Fruit fly (Drosophila melanogaster) whole organism, embryonic: ENCODE results near the gene CG2889.
A peak's percentile ranks its signal among the peaks of the same experiment; 100 is the strongest.

Experiments used
- ATbp ChIP-seq: fragments of 200-800 bp; sonication (Bioruptor generic); optimal IDR thresholded peaks from 2 replicates; lab custom pipeline; 2017; ENCODE audit warnings: missing biosample characterization, mild to moderate bottlenecking, missing genetic modification characterization, missing genetic modification reagents
- Blimp-1 ChIP-seq: fragments of 200-800 bp; sonication (Bioruptor generic); optimal IDR thresholded peaks from 3 replicates; lab custom pipeline; 2018; ENCODE audit warnings: missing biosample characterization, missing genetic modification characterization, mild to moderate bottlenecking, moderate library complexity, missing genetic modification reagents
- CG10462 ChIP-seq: fragments of 200-800 bp; sonication (Bioruptor generic); optimal IDR thresholded peaks from 2 replicates; lab custom pipeline; 2016; ENCODE audit warnings: missing biosample characterization, missing genetic modification characterization
- CG12299 ChIP-seq: fragments of 200-800 bp; sonication (Bioruptor generic); optimal IDR thresholded peaks from 2 replicates; lab custom pipeline; 2018; ENCODE audit warnings: missing biosample characterization, mild to moderate bottlenecking, missing genetic modification characterization
- CG17361 ChIP-seq: fragments of 200-800 bp; sonication (Bioruptor generic); IDR thresholded peaks from 3 replicates; pipeline ENCODE4 v1.3.6; 2022; ENCODE audit warnings: missing biosample characterization, missing genetic modification characterization
- CG18764 ChIP-seq: fragments of 200-800 bp; sonication (Bioruptor generic); optimal IDR thresholded peaks from 3 replicates; lab custom pipeline; 2016; ENCODE audit warnings: missing biosample characterization, missing genetic modification characterization
- CG2678 ChIP-seq: fragments of 200-800 bp; sonication (Bioruptor generic); optimal IDR thresholded peaks from 3 replicates; lab custom pipeline; 2019; ENCODE audit warnings: missing biosample characterization, mild to moderate bottlenecking, missing genetic modification characterization, moderate library complexity
- CG33557 ChIP-seq: fragments of 200-800 bp; sonication (Bioruptor generic); optimal IDR thresholded peaks from 2 replicates; lab custom pipeline; 2019; ENCODE audit warnings: missing biosample characterization, mild to moderate bottlenecking, missing genetic modification characterization, moderate library complexity
- CG6175 ChIP-seq: fragments of 200-800 bp; sonication (Bioruptor generic); IDR thresholded peaks from 3 replicates; pipeline ENCODE4 v1.3.6; 2022; ENCODE audit warnings: missing biosample characterization, missing genetic modification characterization
- CG6272 ChIP-seq: fragments of 200-800 bp; sonication (Bioruptor generic); IDR thresholded peaks from 2 replicates; pipeline ENCODE4 v1.3.6; 2022; ENCODE audit warnings: missing biosample characterization, missing genetic modification characterization
- CG8359 ChIP-seq: fragments of 200-800 bp; sonication (Bioruptor generic); optimal IDR thresholded peaks from 2 replicates; lab custom pipeline; 2017; ENCODE audit warnings: missing biosample characterization, mild to moderate bottlenecking, missing genetic modification characterization, borderline replicate concordance
- Dip3 ChIP-seq: fragments of 200-800 bp; sonication (Bioruptor generic); optimal IDR thresholded peaks from 3 replicates; lab custom pipeline; 2016; ENCODE audit warnings: missing biosample characterization, missing genetic modification characterization
- Fer3 ChIP-seq: fragments of 200-800 bp; sonication (Bioruptor generic); optimal IDR thresholded peaks from 2 replicates; lab custom pipeline; 2018; ENCODE audit warnings: missing biosample characterization, mild to moderate bottlenecking, missing genetic modification characterization, moderate library complexity
- H15 ChIP-seq: fragments of 200-800 bp; sonication (Bioruptor generic); IDR thresholded peaks from 3 replicates; pipeline ENCODE4 v1.3.6; 2022; ENCODE audit warnings: missing biosample characterization, missing genetic modification characterization
- HLH4C ChIP-seq: fragments of 200-800 bp; sonication (Bioruptor generic); IDR thresholded peaks from 3 replicates; pipeline ENCODE4 v1.3.6; 2022; ENCODE audit warnings: missing biosample characterization, missing genetic modification characterization; ENCODE audit not compliant: partially characterized antibody
- Hmr ChIP-seq: fragments of 200-800 bp; sonication (Bioruptor generic); optimal IDR thresholded peaks from 3 replicates; lab custom pipeline; 2017; ENCODE audit warnings: mild to moderate bottlenecking, missing biosample characterization, missing genetic modification reagents, missing genetic modification characterization
- Hmx ChIP-seq: fragments of 200-800 bp; sonication (Bioruptor generic); optimal IDR thresholded peaks from 2 replicates; lab custom pipeline; 2016; ENCODE audit warnings: missing biosample characterization, missing genetic modification characterization
- Hr51 ChIP-seq, 2 experiments: fragments of 200-800 bp; sonication (Bioruptor generic); optimal IDR thresholded peaks; 2 replicates in 1 of 2; 3 replicates in 1 of 2; lab custom pipeline; 2016 to 2018; ENCODE audit warnings: missing biosample characterization in 2 of 2, missing genetic modification characterization in 2 of 2, mild to moderate bottlenecking in 1 of 2, moderate library complexity in 1 of 2
- Lim3 ChIP-seq: fragments of 200-800 bp; sonication (Bioruptor generic); IDR thresholded peaks from 2 replicates; pipeline ENCODE4 v1.3.6; 2022; ENCODE audit warnings: missing biosample characterization, missing genetic modification characterization
- NK7.1 ChIP-seq: fragments of 200-800 bp; sonication (Bioruptor generic); optimal IDR thresholded peaks from 3 replicates; lab custom pipeline; 2016; ENCODE audit warnings: missing biosample characterization, missing genetic modification characterization
- Oli ChIP-seq: fragments of 200-800 bp; sonication (Bioruptor generic); optimal IDR thresholded peaks from 2 replicates; lab custom pipeline; 2018; ENCODE audit warnings: missing biosample characterization, mild to moderate bottlenecking, missing genetic modification characterization, moderate library complexity
- Opbp ChIP-seq: fragments of 200-800 bp; sonication (Bioruptor generic); IDR thresholded peaks from 3 replicates; pipeline ENCODE4 v1.3.6; 2022; ENCODE audit warnings: missing biosample characterization, missing genetic modification characterization; ENCODE audit not compliant: partially characterized antibody
- Scr ChIP-seq: fragments of 200-800 bp; sonication (Bioruptor generic); IDR thresholded peaks from 2 replicates; pipeline ENCODE4 v1.3.6; 2022; ENCODE audit warnings: missing biosample characterization, missing genetic modification characterization; ENCODE audit not compliant: partially characterized antibody
- Sox100B ChIP-seq: fragments of 200-800 bp; sonication (Bioruptor generic); optimal IDR thresholded peaks from 3 replicates; lab custom pipeline; 2018; ENCODE audit warnings: missing biosample characterization, mild to moderate bottlenecking, missing genetic modification characterization
- Tbp ChIP-seq: fragments of >200 bp; optimal IDR thresholded peaks from 2 replicates; lab custom pipeline; 2018; ENCODE audit warnings: missing biosample characterization, missing genetic modification characterization
- Usf ChIP-seq: fragments of 200-800 bp; sonication (Bioruptor generic); optimal IDR thresholded peaks from 2 replicates; lab custom pipeline; 2017; ENCODE audit warnings: missing genotype, missing biosample characterization, missing genetic modification characterization
- cad ChIP-seq: fragments of >200 bp; optimal IDR thresholded peaks from 2 replicates; lab custom pipeline; 2017; ENCODE audit warnings: missing biosample characterization, missing genetic modification characterization
- caup ChIP-seq: fragments of 200-800 bp; sonication (Bioruptor generic); optimal IDR thresholded peaks from 3 replicates; lab custom pipeline; 2017; ENCODE audit warnings: missing biosample characterization, mild to moderate bottlenecking, missing genetic modification characterization, moderate library complexity; ENCODE audit not compliant: severe bottlenecking
- chm ChIP-seq: fragments of 200-800 bp; sonication (Bioruptor generic); IDR thresholded peaks from 2 replicates; pipeline ENCODE4 v1.3.6; 2022; ENCODE audit warnings: missing biosample characterization, missing genetic modification characterization
- dpn ChIP-seq, 2 experiments: fragments of 200-800 bp; sonication (Bioruptor generic); optimal IDR thresholded peaks; 3 replicates each; lab custom pipeline; 2016; ENCODE audit warnings: missing biosample characterization in 2 of 2, missing genetic modification characterization in 2 of 2
- ftz-f1 ChIP-seq: fragments of 200-800 bp; sonication (Bioruptor generic); optimal IDR thresholded peaks from 2 replicates; lab custom pipeline; 2016; ENCODE audit warnings: missing biosample characterization, missing genetic modification characterization
- hbn ChIP-seq: fragments of 200-800 bp; sonication (Bioruptor generic); IDR thresholded peaks from 2 replicates; pipeline ENCODE4 v1.3.6; 2022; ENCODE audit warnings: missing biosample characterization, missing genetic modification characterization; ENCODE audit not compliant: partially characterized antibody
- kay ChIP-seq: fragments of 200-800 bp; sonication (Bioruptor generic); optimal IDR thresholded peaks from 2 replicates; lab custom pipeline; 2016; ENCODE audit warnings: missing biosample characterization, missing genetic modification characterization
- knrl ChIP-seq: fragments of 200-800 bp; sonication (Bioruptor generic); IDR thresholded peaks from 3 replicates; pipeline ENCODE4 v1.3.6; 2022; ENCODE audit warnings: missing biosample characterization, missing genetic modification characterization; ENCODE audit not compliant: partially characterized antibody
- luna ChIP-seq: fragments of 200-800 bp; sonication (Bioruptor generic); optimal IDR thresholded peaks from 2 replicates; lab custom pipeline; 2016; ENCODE audit warnings: missing biosample characterization, missing genetic modification characterization
- mirr ChIP-seq: fragments of 200-800 bp; sonication (Bioruptor generic); optimal IDR thresholded peaks from 3 replicates; lab custom pipeline; 2018; ENCODE audit warnings: missing biosample characterization, mild to moderate bottlenecking, missing genetic modification characterization
- nau ChIP-seq: fragments of 200-800 bp; sonication (Bioruptor generic); optimal IDR thresholded peaks from 3 replicates; lab custom pipeline; 2017; ENCODE audit warnings: missing biosample characterization, mild to moderate bottlenecking, missing genetic modification characterization, missing genetic modification reagents
- pfk ChIP-seq: fragments of 200-800 bp; sonication (Bioruptor generic); optimal IDR thresholded peaks from 2 replicates; lab custom pipeline; 2018; ENCODE audit warnings: missing biosample characterization, mild to moderate bottlenecking, missing genetic modification characterization, moderate library complexity
- pita ChIP-seq: fragments of 200-800 bp; sonication (Bioruptor generic); optimal IDR thresholded peaks from 2 replicates; lab custom pipeline; 2017; ENCODE audit warnings: missing biosample characterization, mild to moderate bottlenecking, missing genetic modification characterization
- row ChIP-seq: fragments of 200-800 bp; sonication (Bioruptor generic); IDR thresholded peaks from 3 replicates; pipeline ENCODE4 v1.3.6; 2022; ENCODE audit warnings: missing biosample characterization, missing genetic modification characterization
- scrt ChIP-seq: fragments of 200-800 bp; sonication (Bioruptor generic); optimal IDR thresholded peaks from 2 replicates; lab custom pipeline; 2018; ENCODE audit warnings: missing biosample characterization, mild to moderate bottlenecking, missing genetic modification characterization, moderate library complexity
- tgo ChIP-seq: fragments of 200-800 bp; sonication (Bioruptor generic); IDR thresholded peaks from 3 replicates; pipeline ENCODE4 v1.3.6; 2022; ENCODE audit warnings: missing biosample characterization, missing genetic modification characterization
- tll ChIP-seq, 2 experiments: fragments of 200-800 bp in 1 of 2; fragments of >200 bp in 1 of 2; sonication (Bioruptor generic) in 1 of 2; optimal IDR thresholded peaks; 2 replicates each; lab custom pipeline; 2017 to 2019; ENCODE audit warnings: missing biosample characterization in 2 of 2, missing genetic modification characterization in 2 of 2, mild to moderate bottlenecking in 1 of 2, moderate library complexity in 1 of 2
- tna ChIP-seq: fragments of 200-800 bp; sonication (Bioruptor generic); IDR thresholded peaks from 2 replicates; pipeline ENCODE4 v1.3.6; 2022; ENCODE audit warnings: missing biosample characterization, missing genetic modification characterization; ENCODE audit not compliant: partially characterized antibody
- tx ChIP-seq: fragments of 200-800 bp; sonication (Bioruptor generic); optimal IDR thresholded peaks from 2 replicates; lab custom pipeline; 2016; ENCODE audit warnings: missing biosample characterization, missing genetic modification characterization
- unc-4 ChIP-seq: fragments of 200-800 bp; sonication (Bioruptor generic); IDR thresholded peaks from 2 replicates; pipeline ENCODE4 v1.3.6; 2022; ENCODE audit warnings: missing biosample characterization, missing genetic modification characterization; ENCODE audit not compliant: partially characterized antibody
- zen ChIP-seq: fragments of 200-800 bp; sonication (Bioruptor generic); optimal IDR thresholded peaks from 3 replicates; lab custom pipeline; 2018; ENCODE audit warnings: missing biosample characterization, mild to moderate bottlenecking, missing genetic modification characterization, moderate library complexity
- zfh2 ChIP-seq: fragments of 200-800 bp; sonication (Bioruptor generic); optimal IDR thresholded peaks from 2 replicates; lab custom pipeline; 2016; ENCODE audit warnings: missing biosample characterization, missing genetic modification characterization

The CG2889 gene

DNA sequence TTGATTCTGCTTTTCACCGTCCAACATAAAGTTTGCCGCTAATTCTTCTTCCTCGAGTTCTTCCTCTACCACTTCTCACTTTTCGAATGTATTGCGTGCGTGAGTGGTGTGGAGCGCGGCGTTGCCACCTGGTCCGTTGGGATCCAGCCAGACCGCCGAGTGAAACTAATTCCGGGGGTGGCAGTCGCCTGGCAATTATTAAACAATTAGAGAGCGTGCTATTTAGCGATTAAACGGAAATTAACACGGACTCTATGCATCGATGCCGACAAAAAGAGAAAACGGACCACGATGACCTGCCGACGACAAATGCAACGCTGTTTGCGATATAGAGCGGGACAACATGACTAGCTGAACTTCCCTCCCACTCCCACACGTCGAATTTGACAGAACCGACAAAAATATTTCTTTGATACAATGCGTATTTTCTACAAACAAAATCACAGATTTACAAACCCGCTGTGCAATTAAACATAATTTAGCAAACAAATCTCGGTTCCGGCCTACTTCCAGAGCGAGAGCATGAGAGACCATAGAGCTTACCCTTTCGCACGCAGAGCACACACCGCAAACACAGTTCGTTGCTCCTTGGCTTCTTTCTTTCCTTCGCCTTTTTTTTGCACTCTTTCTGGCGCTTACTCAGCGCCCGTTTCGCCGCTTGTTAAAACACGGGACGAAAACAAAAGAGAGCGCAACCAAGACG lies at the start of gene CG2889 (continued):
- TF ChIP-seq tna (GFP tag; lab: Robert Waterston, UW) (no peak), tgo (GFP tag; lab: Robert Waterston, UW) (no peak), CG33557 (no peak), cad (GFP tag; lab: Kevin White, UChicago) (no peak), dpn (GFP tag; optimal IDR thresholded peaks at IDR 0.05; lab: Kevin White, UChicago) (peak in 1 of 2 experiments; percentile 37), zfh2 (GFP tag; lab: Kevin White, UChicago) (peak; percentile 27), pfk (no peak), scrt (no peak), zen (peak; percentile 80), Sox100B (GFP tag; lab: Kevin White, UChicago) (no peak), knrl (GFP tag; lab: Robert Waterston, UW) (peak; percentile 69; the same call in 2 of the 3 replicates), Tbp (GFP tag; lab: Kevin White, UChicago) (no peak), Usf (no peak), NK7.1 (no peak), CG10462 (GFP tag; lab: Kevin White, UChicago) (no peak), unc-4 (GFP tag; lab: Robert Waterston, UW) (0 out of 2 replicates have a peak, but pooled peaks have one; percentile 27), Hmx (GFP tag; lab: Kevin White, UChicago) (no peak), tll (GFP tag; optimal IDR thresholded peaks at IDR 0.05; lab: Kevin White, UChicago) (peak in 1 of 2 experiments; percentile 56), CG6175 (GFP tag; lab: Robert Waterston, UW) (no peak), Blimp-1 (GFP tag; lab: Kevin White, UChicago) (no peak), HLH4C (GFP tag; lab: Robert Waterston, UW) (0 out of 3 replicates have a peak, but pooled peaks have one; percentile 42), CG6272 (GFP tag; lab: Robert Waterston, UW) (peak; percentile 40; the same call in 1 of the 2 replicates), CG2678 (no peak), Scr (GFP tag; lab: Robert Waterston, UW) (peak; percentile 67), Lim3 (GFP tag; lab: Robert Waterston, UW) (no peak), Fer3 (tag; lab: Kevin White, UChicago) (no peak), H15 (GFP tag; lab: Robert Waterston, UW) (no peak), row (peak; percentile 52), ftz-f1 (GFP tag; lab: Kevin White, UChicago) (no peak), tx (GFP tag; lab: Kevin White, UChicago) (no peak), CG17361 (GFP tag; lab: Robert Waterston, UW) (no peak), Opbp (GFP tag; lab: Robert Waterston, UW) (peak; percentile 50; the same call in 2 of the 3 replicates), nau (GFP tag; lab: Kevin White, UChicago) (no peak), mirr (GFP tag; lab: Kevin White, UChicago) (no peak), pita (no peak), CG8359 (no peak), Dip3 (GFP tag; lab: Kevin White, UChicago) (peak; percentile 14), CG12299 (tag; lab: Kevin White, UChicago) (no peak), luna (GFP tag; lab: Kevin White, UChicago) (no peak), ATbp (GFP tag; lab: Kevin White, UChicago) (no peak), hbn (GFP tag; lab: Robert Waterston, UW) (no peak; the same call in 1 of the 2 replicates), caup (GFP tag; lab: Kevin White, UChicago) (no peak), Oli (tag; lab: Kevin White, UChicago) (no peak), kay (GFP tag; lab: Kevin White, UChicago) (no peak), Hmr (no peak), Hr51 (GFP tag; optimal IDR thresholded peaks at IDR 0.05; lab: Kevin White, UChicago) (peak in 1 of 2 experiments; percentile 21), CG18764 (no peak), chm (GFP tag; lab: Robert Waterston, UW) (no peak)
